Fruit fly (Drosophila melanogaster) S2 (cell line): ENCODE measurements around the gene CG8117.

ENCODE experiments used
- CG8478 ChIP-seq: fragments of >200 bp; optimal IDR thresholded peaks from 2 replicates; lab custom pipeline; 2018
- CTCF ChIP-seq, 2 experiments: fragments of >200 bp; optimal IDR thresholded peaks; 2 replicates each; lab custom pipeline; 2018

CG8117 gene

dm6 chrX:15651559-15651958, 7.5 kb downstream of the CG8117 start:
- TF ChIP-seq CG8478 (lab: Kevin White, UChicago) = no peak
- no peak for TF ChIP-seq CTCF (optimal IDR thresholded peaks at IDR 0.05; lab: Kevin White, UChicago)

dm6 chrX:15653364-15653809, 9.4 kb downstream of the CG8117 start:
- TF ChIP-seq CG8478 (lab: Kevin White, UChicago) = no peak
- TF ChIP-seq CTCF (optimal IDR thresholded peaks at IDR 0.05; lab: Kevin White, UChicago) = peak; percentile 91 to 96

DNA sequence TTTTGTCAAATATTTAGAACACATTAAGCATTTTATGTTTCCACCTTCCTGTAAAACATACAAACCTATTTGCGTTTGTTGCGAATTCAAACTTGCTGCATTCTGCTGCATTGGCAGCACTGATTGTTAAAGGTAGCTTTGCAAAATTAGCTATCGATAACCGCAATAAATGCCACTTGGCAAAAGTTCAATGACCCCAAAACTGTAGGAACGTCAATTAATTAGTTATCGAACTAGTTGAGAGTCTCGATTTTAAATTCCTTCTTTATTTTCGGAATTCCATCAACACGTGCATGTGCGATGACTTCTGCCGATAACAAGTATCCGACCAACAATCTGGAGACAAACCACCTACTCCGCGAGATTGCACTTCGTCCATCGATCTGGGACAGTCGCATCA, 18.3 kb downstream of the CG8117 start, which contains the start of gene CG8119:
Gene CG8119, plus strand, starts transcription at position 301 of the 400 bp plus-strand sequence.
- no peak for TF ChIP-seq CG8478 (lab: Kevin White, UChicago)
- no peak for TF ChIP-seq CTCF (optimal IDR thresholded peaks at IDR 0.05; lab: Kevin White, UChicago)

DNA sequence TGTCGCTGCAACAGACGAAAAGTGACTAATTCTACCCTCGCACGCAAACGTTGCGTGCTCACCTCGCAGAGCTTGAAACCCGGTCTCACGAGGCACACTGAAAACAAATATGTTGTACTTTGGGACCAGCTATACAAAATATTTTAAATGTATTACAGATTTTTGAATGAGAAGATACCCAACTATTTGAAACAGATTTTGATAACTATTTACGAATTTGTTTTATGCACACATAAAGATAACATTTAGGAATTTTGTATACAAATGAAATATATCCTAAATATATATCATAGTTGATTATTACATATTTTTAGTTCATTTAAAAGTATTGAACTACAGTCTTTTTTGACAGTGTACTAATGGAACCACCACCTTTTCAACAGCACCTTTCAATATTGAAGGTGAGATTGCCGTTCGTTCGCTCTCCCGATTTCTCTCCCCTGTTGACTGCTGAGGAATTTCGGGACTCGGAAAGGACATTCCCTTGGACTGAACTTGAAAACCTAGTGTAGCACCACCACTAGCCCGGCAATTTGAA, 27.1 kb downstream of the CG8117 start, which contains the start of gene CG15646:
Gene CG15646, minus strand, starts transcription at position 4 of the 538 bp plus-strand sequence.
- TF ChIP-seq CTCF (optimal IDR thresholded peaks at IDR 0.05; lab: Kevin White, UChicago) (no peak), CG8478 (lab: Kevin White, UChicago) (no peak)

dm6 chrX:15674337-15674736, 30.3 kb downstream of the CG8117 start:
- TF ChIP-seq CTCF (optimal IDR thresholded peaks at IDR 0.05; lab: Kevin White, UChicago) (no peak), CG8478 (lab: Kevin White, UChicago) (no peak)

- no peak for TF ChIP-seq CG8478 (lab: Kevin White, UChicago)
- TF ChIP-seq CTCF (optimal IDR thresholded peaks at IDR 0.05; lab: Kevin White, UChicago) = no peak
These were observed 31.3 kb downstream of the CG8117 start, which contains the start of gene CG12708 for dm6 chrX:15675294-15675693. CG12708 (plus strand) TSS chrX:15675476.

dm6 chrX:15684419-15684818, 40.4 kb downstream of the CG8117 start:
- TF ChIP-seq CTCF (optimal IDR thresholded peaks at IDR 0.05; lab: Kevin White, UChicago) = no peak
- no peak for TF ChIP-seq CG8478 (lab: Kevin White, UChicago)

dm6 chrX:15688757-15689156, 44.7 kb downstream of the CG8117 start, which contains the start of gene CG15599:
CG15599 (minus strand) TSS chrX:15688857.
- TF ChIP-seq CTCF (optimal IDR thresholded peaks at IDR 0.05; lab: Kevin White, UChicago) (no peak), CG8478 (lab: Kevin White, UChicago) (no peak)
